1 fruit fly cellular context compared by ENCODE assay signal in the genomic region with DNA sequence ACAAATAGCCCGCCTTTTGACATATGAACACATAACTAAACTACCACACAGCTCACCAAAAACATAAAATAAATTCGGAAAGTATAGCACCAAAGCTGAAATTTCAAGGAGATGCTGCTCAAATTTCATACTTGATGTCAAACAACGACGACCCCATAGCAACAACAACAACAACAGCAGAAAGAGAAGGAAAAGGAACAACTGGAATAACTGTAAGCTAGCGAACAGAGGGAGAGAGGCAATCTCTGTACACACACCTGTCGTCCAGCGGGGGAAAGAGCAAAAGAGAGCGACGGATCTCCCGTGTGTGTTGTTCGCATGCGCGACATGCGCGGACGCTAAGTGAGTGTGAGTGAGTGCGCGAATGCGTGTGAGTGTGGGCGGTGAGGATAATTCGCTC.
A peak's percentile ranks its signal among the peaks of the same experiment; 100 is the strongest.
TF ChIP-seq lines count a peak whose summit lies in the region.

No protein-coding gene starts in this region.

TF ChIP-seq in whole organism, embryonic, 481 proteins besides CTCF, POLR2A, EP300 and RAD21 (continued from another document):
- peak; percentile 70 for TF ChIP-seq CG15479 (GFP tag; optimal IDR thresholded peaks at IDR 0.05; lab: Kevin White, UChicago)
- peak; percentile 32 for TF ChIP-seq nom (GFP tag; optimal IDR thresholded peaks at IDR 0.05; lab: Kevin White, UChicago)
- TF ChIP-seq cg (GFP tag; optimal IDR thresholded peaks at IDR 0.05; lab: Kevin White, UChicago): peak; percentile 66
- TF ChIP-seq Atf6 (GFP tag; IDR thresholded peaks at IDR 0.05; lab: Robert Waterston, UW): peak; percentile 21; the same call in 1 of the 2 replicates
- 0 out of 3 replicates have a peak, but pooled peaks have one; percentile 27 for TF ChIP-seq CG14860 (GFP tag; IDR thresholded peaks at IDR 0.05; lab: Robert Waterston, UW; ENCODE audit: partially characterized antibody)
- no peak for TF ChIP-seq jigr1 (GFP tag; IDR thresholded peaks at IDR 0.05; lab: Robert Waterston, UW)
- peak; percentile 85 for TF ChIP-seq kah (GFP tag; optimal IDR thresholded peaks at IDR 0.05; lab: Kevin White, UChicago)
- TF ChIP-seq knrl (GFP tag; IDR thresholded peaks at IDR 0.05; lab: Robert Waterston, UW; ENCODE audit: partially characterized antibody): no peak
- TF ChIP-seq ash1 (GFP tag; optimal IDR thresholded peaks at IDR 0.05; lab: Kevin White, UChicago): peak; percentile 30
- TF ChIP-seq CG4617 (GFP tag; optimal IDR thresholded peaks at IDR 0.05; lab: Kevin White, UChicago; ENCODE audit: borderline replicate concordance): no peak
- TF ChIP-seq pnt (GFP tag; optimal IDR thresholded peaks at IDR 0.05; lab: Kevin White, UChicago): no peak
- no peak for TF ChIP-seq disco-r (GFP tag; optimal IDR thresholded peaks at IDR 0.05; lab: Kevin White, UChicago)
- TF ChIP-seq Elba2 (GFP tag; optimal IDR thresholded peaks at IDR 0.05; lab: Kevin White, UChicago): peak; percentile 58
- TF ChIP-seq p53 (GFP tag; optimal IDR thresholded peaks at IDR 0.05; lab: Kevin White, UChicago): no peak
- TF ChIP-seq bcd (GFP tag; optimal IDR thresholded peaks at IDR 0.05; lab: Kevin White, UChicago): no peak
- TF ChIP-seq Dfd (GFP tag; optimal IDR thresholded peaks at IDR 0.05; lab: Kevin White, UChicago): no peak
- no peak for TF ChIP-seq al (GFP tag; IDR thresholded peaks at IDR 0.05; lab: Robert Waterston, UW)
- no peak for TF ChIP-seq CG6813 (GFP tag; optimal IDR thresholded peaks at IDR 0.05; lab: Kevin White, UChicago)
- 0 out of 3 replicates have a peak, but pooled peaks have one; percentile 32 for TF ChIP-seq sr (GFP tag; IDR thresholded peaks at IDR 0.05; lab: Robert Waterston, UW)
- TF ChIP-seq wek (GFP tag; optimal IDR thresholded peaks at IDR 0.05; lab: Kevin White, UChicago): no peak
- no peak for TF ChIP-seq Side (GFP tag; optimal IDR thresholded peaks at IDR 0.05; lab: Kevin White, UChicago)
- no peak for TF ChIP-seq Eip74EF (GFP tag; optimal IDR thresholded peaks at IDR 0.05; lab: Kevin White, UChicago)
- TF ChIP-seq CG17912 (GFP tag; optimal IDR thresholded peaks at IDR 0.05; lab: Kevin White, UChicago): no peak
- peak; percentile 18 for TF ChIP-seq CG3163 (GFP tag; optimal IDR thresholded peaks at IDR 0.05; lab: Kevin White, UChicago)
- TF ChIP-seq CG1832 (GFP tag; optimal IDR thresholded peaks at IDR 0.05; lab: Kevin White, UChicago): peak; percentile 70
- TF ChIP-seq Hand (GFP tag; optimal IDR thresholded peaks at IDR 0.05; lab: Kevin White, UChicago): no peak
- TF ChIP-seq kni (GFP tag; optimal IDR thresholded peaks at IDR 0.05; lab: Kevin White, UChicago): peak; percentile 8
